Fruit fly (Drosophila melanogaster): ENCODE data around the gene CG15043.

dm6 chrX:18541915-18542314 is 47.9 kb upstream of the CG15043 start:
- no peak for TF ChIP-seq Hr38 (GFP tag; optimal IDR thresholded peaks at IDR 0.05)
- TF ChIP-seq Ets96B (tag; optimal IDR thresholded peaks at IDR 0.05), result no peak
- TF ChIP-seq CG3032 (tag; optimal IDR thresholded peaks at IDR 0.05), result no peak
- no peak for TF ChIP-seq CG11902 (GFP tag; optimal IDR thresholded peaks at IDR 0.05)
- no peak for TF ChIP-seq CG9139 (GFP tag; optimal IDR thresholded peaks at IDR 0.05)
